5 worm cellular contexts compared by ENCODE assay signal in genomic region chrII:3055531-3055930, ce11.
A peak's percentile ranks its signal among the peaks of the same experiment; 100 is the strongest.
TF ChIP-seq lines count a peak whose summit lies in the region.

No protein-coding gene starts in this region.

TF ChIP-seq in whole organism, L1 larva, 84 proteins besides CTCF, POLR2A, EP300 and RAD21 (continues in another document):
- TF ChIP-seq mep-1 (tag; optimal IDR thresholded peaks at IDR 0.05; lab: Kevin White, UChicago): peak; percentile 33
- peak; percentile 9 for TF ChIP-seq dsc-1 (tag; optimal IDR thresholded peaks at IDR 0.05; lab: Kevin White, UChicago)
- TF ChIP-seq hlh-17 (GFP tag; optimal IDR thresholded peaks at IDR 0.05; lab: Kevin White, UChicago; ENCODE audit: borderline replicate concordance): no peak
- peak; percentile 20 to 22 for TF ChIP-seq lin-35 (GFP tag; optimal IDR thresholded peaks at IDR 0.05; lab: Kevin White, UChicago)
- peak; percentile 27 for TF ChIP-seq nhr-47 (tag; optimal IDR thresholded peaks at IDR 0.05; lab: Kevin White, UChicago)
- TF ChIP-seq nhr-20 (tag; optimal IDR thresholded peaks at IDR 0.05; lab: Kevin White, UChicago): no peak
- TF ChIP-seq ceh-82 (tag; optimal IDR thresholded peaks at IDR 0.05; lab: Kevin White, UChicago): peak in 1 of 3 experiments; percentile 49
- peak; percentile 73 for TF ChIP-seq lin-14 (GFP tag; optimal IDR thresholded peaks at IDR 0.05; lab: Kevin White, UChicago)
- no peak for TF ChIP-seq ceh-88 (GFP tag; IDR thresholded peaks at IDR 0.05; lab: Robert Waterston, UW)
- no peak for TF ChIP-seq ztf-11 (tag; optimal IDR thresholded peaks at IDR 0.05; lab: Kevin White, UChicago)
- no peak for TF ChIP-seq lir-3 (tag; optimal IDR thresholded peaks at IDR 0.05; lab: Kevin White, UChicago; ENCODE audit: poor library complexity)
- TF ChIP-seq nhr-11 (tag; optimal IDR thresholded peaks at IDR 0.05; lab: Kevin White, UChicago): no peak
- peak; percentile 17 for TF ChIP-seq skn-1 (tag; optimal IDR thresholded peaks at IDR 0.05; lab: Kevin White, UChicago)
- TF ChIP-seq ztf-4 (tag; optimal IDR thresholded peaks at IDR 0.05; lab: Kevin White, UChicago): no peak
- TF ChIP-seq rnt-1 (tag; optimal IDR thresholded peaks at IDR 0.05; lab: Kevin White, UChicago): peak; percentile 24
- TF ChIP-seq dpl-1 (GFP tag; optimal IDR thresholded peaks at IDR 0.05; lab: Kevin White, UChicago): peak in 1 of 3 experiments; percentile 9
- peak; percentile 20 for TF ChIP-seq snu-23 (GFP tag; optimal IDR thresholded peaks at IDR 0.05; lab: Kevin White, UChicago)
- TF ChIP-seq efl-3 (GFP tag; optimal IDR thresholded peaks at IDR 0.05; lab: Kevin White, UChicago): no peak

TF ChIP-seq in whole organism, L3 larva, 47 proteins besides CTCF, POLR2A, EP300 and RAD21:
- TF ChIP-seq lsy-12 (tag; optimal IDR thresholded peaks at IDR 0.05; lab: Kevin White, UChicago) (no peak), egl-27 (tag; optimal IDR thresholded peaks at IDR 0.05; lab: Kevin White, UChicago) (no peak), nhr-43 (tag; optimal IDR thresholded peaks at IDR 0.05; lab: Kevin White, UChicago; ENCODE audit: poor library complexity, severe bottlenecking) (no peak), nfya-1 (tag; optimal IDR thresholded peaks at IDR 0.05; lab: Kevin White, UChicago; ENCODE audit: insufficient read depth) (peak; percentile 46), hmg-11 (tag; optimal IDR thresholded peaks at IDR 0.05; lab: Kevin White, UChicago) (peak; percentile 18), lin-39 (tag; optimal IDR thresholded peaks at IDR 0.05; lab: Kevin White, UChicago) (peak; percentile 76), pqm-1 (tag; optimal IDR thresholded peaks at IDR 0.05; lab: Kevin White, UChicago) (no peak)

TF ChIP-seq in whole organism, early embryonic, 17 proteins besides CTCF, POLR2A, EP300 and RAD21:
- TF ChIP-seq aly-1 (tag; optimal IDR thresholded peaks at IDR 0.05; lab: Kevin White, UChicago) (peak; percentile 9), hmbx-1 (tag; optimal IDR thresholded peaks at IDR 0.05; lab: Kevin White, UChicago) (no peak), hmg-4 (GFP tag; optimal IDR thresholded peaks at IDR 0.05; lab: Kevin White, UChicago) (peak; percentile 44), B0310.2 (tag; optimal IDR thresholded peaks at IDR 0.05; lab: Kevin White, UChicago) (no peak), tbx-37 (GFP tag; conservative IDR thresholded peaks at IDR 0.05; lab: Robert Waterston, UW) (no peak), tbx-11 (GFP tag; IDR thresholded peaks at IDR 0.05; lab: Robert Waterston, UW) (no peak), ama-1 (optimal IDR thresholded peaks at IDR 0.05; lab: Kevin White, UChicago) (no peak), ceh-36 (tag; optimal IDR thresholded peaks at IDR 0.05; lab: Kevin White, UChicago) (peak; percentile 9), scrt-1 (GFP tag; IDR thresholded peaks at IDR 0.05; lab: Robert Waterston, UW) (no peak), flt-1 (GFP tag; IDR thresholded peaks at IDR 0.05; lab: Robert Waterston, UW) (no peak), F13C5.2 (tag; optimal IDR thresholded peaks at IDR 0.05; lab: Kevin White, UChicago) (peak; percentile 49)

TF ChIP-seq in whole organism, midembryonic, 9 proteins besides CTCF, POLR2A, EP300 and RAD21:
- TF ChIP-seq tab-1 (GFP tag; IDR thresholded peaks at IDR 0.05; lab: Robert Waterston, UW) (no peak), klf-2 (GFP tag; conservative IDR thresholded peaks at IDR 0.05; lab: Robert Waterston, UW) (no peak), ref-1 (GFP tag; conservative IDR thresholded peaks at IDR 0.05; lab: Robert Waterston, UW) (no peak), cog-1 (tag; optimal IDR thresholded peaks at IDR 0.05; lab: Kevin White, UChicago) (no peak), T22C8.4 (GFP tag; IDR thresholded peaks at IDR 0.05; lab: Robert Waterston, UW) (no peak), med-1 (GFP tag; optimal IDR thresholded peaks at IDR 0.05; lab: Kevin White, UChicago; ENCODE audit: insufficient read depth) (no peak), ztf-29 (GFP tag; IDR thresholded peaks at IDR 0.05; lab: Robert Waterston, UW) (0 out of 2 replicates have a peak, but pooled peaks have one; percentile 21), ztf-23 (GFP tag; IDR thresholded peaks at IDR 0.05; lab: Robert Waterston, UW) (0 out of 2 replicates have a peak, but pooled peaks have one; percentile 52), flt-1 (GFP tag; IDR thresholded peaks at IDR 0.05; lab: Robert Waterston, UW) (peak; percentile 55; the same call in 1 of the 2 replicates)

TF ChIP-seq in whole organism, young adult, 124 proteins besides CTCF, POLR2A, EP300 and RAD21:
- TF ChIP-seq ceh-27 (GFP tag; optimal IDR thresholded peaks at IDR 0.05; lab: Kevin White, UChicago) (peak; percentile 18), attf-5 (GFP tag; optimal IDR thresholded peaks at IDR 0.05; lab: Kevin White, UChicago) (peak; percentile 23), chd-7 (tag; optimal IDR thresholded peaks at IDR 0.05; lab: Kevin White, UChicago) (no peak), fkh-3 (tag; optimal IDR thresholded peaks at IDR 0.05; lab: Kevin White, UChicago) (no peak), nhr-80 (tag; optimal IDR thresholded peaks at IDR 0.05; lab: Kevin White, UChicago) (peak; percentile 20), dpff-1 (tag; optimal IDR thresholded peaks at IDR 0.05; lab: Kevin White, UChicago) (no peak), cebp-1 (GFP tag; IDR thresholded peaks at IDR 0.05; lab: Robert Waterston, UW) (no peak), cebp-1 (tag; optimal IDR thresholded peaks at IDR 0.05; lab: Kevin White, UChicago) (peak; percentile 52), nfya-2 (GFP tag; IDR thresholded peaks at IDR 0.05; lab: Robert Waterston, UW) (no peak), zfh-2 (GFP tag; conservative IDR thresholded peaks at IDR 0.05; lab: Robert Waterston, UW) (peak; percentile 96), lag-1 (GFP tag; IDR thresholded peaks at IDR 0.05; lab: Robert Waterston, UW) (0 out of 2 replicates have a peak, but pooled peaks have one; percentile 19), rcor-1 (GFP tag; IDR thresholded peaks at IDR 0.05; lab: Robert Waterston, UW) (no peak), Y56A3A.18 (GFP tag; IDR thresholded peaks at IDR 0.05; lab: Robert Waterston, UW) (no peak), T26A5.8 (tag; optimal IDR thresholded peaks at IDR 0.05; lab: Kevin White, UChicago) (no peak), ztf-22 (GFP tag; optimal IDR thresholded peaks at IDR 0.05; lab: Kevin White, UChicago) (no peak), egrh-3 (GFP tag; IDR thresholded peaks at IDR 0.05; lab: Robert Waterston, UW) (peak; percentile 89), attf-6 (GFP tag; IDR thresholded peaks at IDR 0.05; lab: Robert Waterston, UW) (no peak), mel-28 (tag; optimal IDR thresholded peaks at IDR 0.05; lab: Kevin White, UChicago; ENCODE audit: borderline replicate concordance) (no peak), hmg-1.2 (GFP tag; IDR thresholded peaks at IDR 0.05; lab: Robert Waterston, UW) (peak; percentile 33; the same call in 1 of the 2 replicates), nhr-90 (tag; optimal IDR thresholded peaks at IDR 0.05; lab: Kevin White, UChicago) (no peak), Y95B8A.8 (GFP tag; IDR thresholded peaks at IDR 0.05; lab: Robert Waterston, UW) (no peak), egl-18 (GFP tag; IDR thresholded peaks at IDR 0.05; lab: Robert Waterston, UW) (0 out of 2 replicates have a peak, but pooled peaks have one; percentile 29), mcd-1 (GFP tag; IDR thresholded peaks at IDR 0.05; lab: Robert Waterston, UW) (peak; percentile 37; the same call in 1 of the 2 replicates), madf-8 (GFP tag; conservative IDR thresholded peaks at IDR 0.05; lab: Robert Waterston, UW) (0 out of 2 replicates have a peak, but pooled peaks have one; percentile 21), nfyb-1 (GFP tag; IDR thresholded peaks at IDR 0.05; lab: Robert Waterston, UW) (no peak)

Comparison
In these comparisons a context has a peak if more than half of its experiments do, and no peak if none do; other contexts are left out.
1. Of the 8 proteins assayed by ChIP-seq in both whole organism, young adult and whole organism, L1 larva: peak only in whole organism, young adult: none; only in whole organism, L1 larva: lin-35; in both: none; in neither: 6; mixed calls (peak in some experiments, not most) for 1.